Fruit fly (Drosophila melanogaster) whole organism, embryonic: ENCODE data around the gene VhaAC45RP.

Source experiments
- Ada2b ChIP-seq: fragments of 200-800 bp; sonication (Bioruptor generic); IDR thresholded peaks from 2 replicates; pipeline ENCODE4 v1.3.6; 2022; ENCODE audit warnings: missing biosample characterization, missing genetic modification characterization
- Atf3 ChIP-seq: fragments of 200-800 bp; sonication (Bioruptor generic); optimal IDR thresholded peaks from 3 replicates; lab custom pipeline; 2016; ENCODE audit warnings: missing biosample characterization, missing genetic modification characterization
- CG10267 ChIP-seq: fragments of 200-800 bp; sonication (Bioruptor generic); optimal IDR thresholded peaks from 2 replicates; lab custom pipeline; 2018; ENCODE audit warnings: missing biosample characterization, mild to moderate bottlenecking, missing genetic modification characterization, moderate library complexity
- CG10654 ChIP-seq: fragments of 200-800 bp; sonication (Bioruptor generic); optimal IDR thresholded peaks from 2 replicates; lab custom pipeline; 2016; ENCODE audit warnings: missing biosample characterization, missing genetic modification characterization
- CG11085 ChIP-seq: fragments of 200-800 bp; sonication (Bioruptor generic); IDR thresholded peaks from 2 replicates; pipeline ENCODE4 v1.3.6; 2022; ENCODE audit warnings: missing biosample characterization, missing genetic modification characterization
- CG11456 ChIP-seq: fragments of 200-800 bp; sonication (Bioruptor generic); IDR thresholded peaks from 3 replicates; pipeline ENCODE4 v1.3.6; 2022; ENCODE audit warnings: missing biosample characterization, missing genetic modification characterization
- CG11504 ChIP-seq: fragments of 200-800 bp; sonication (Bioruptor generic); optimal IDR thresholded peaks from 3 replicates; lab custom pipeline; 2019; ENCODE audit warnings: missing biosample characterization, mild to moderate bottlenecking, missing genetic modification characterization, moderate library complexity
- CG11560 ChIP-seq: fragments of 200-800 bp; sonication (Bioruptor generic); IDR thresholded peaks from 3 replicates; pipeline ENCODE4 v1.3.6; 2022; ENCODE audit warnings: missing biosample characterization, missing genetic modification characterization
- CG12769 ChIP-seq: fragments of 200-800 bp; sonication (Bioruptor generic); optimal IDR thresholded peaks from 2 replicates; lab custom pipeline; 2019; ENCODE audit warnings: missing biosample characterization, mild to moderate bottlenecking, missing genetic modification characterization, moderate library complexity
- CG14965 ChIP-seq: fragments of 200-800 bp; sonication (Bioruptor generic); optimal IDR thresholded peaks from 2 replicates; lab custom pipeline; 2016; ENCODE audit warnings: missing biosample characterization, missing genetic modification characterization, borderline replicate concordance
- CG1529 ChIP-seq: fragments of 200-800 bp; sonication (Bioruptor generic); optimal IDR thresholded peaks from 3 replicates; lab custom pipeline; 2018; ENCODE audit warnings: missing biosample characterization, missing genetic modification characterization
- CG16815 ChIP-seq: fragments of 200-800 bp; sonication (Bioruptor generic); optimal IDR thresholded peaks from 3 replicates; lab custom pipeline; 2017; ENCODE audit warnings: missing biosample characterization, mild to moderate bottlenecking, missing genetic modification characterization
- CG18262 ChIP-seq: fragments of 200-800 bp; optimal IDR thresholded peaks from 3 replicates; lab custom pipeline; 2019; ENCODE audit warnings: missing biosample characterization, mild to moderate bottlenecking, missing genetic modification characterization, moderate library complexity
- CG18619 ChIP-seq: fragments of 200-800 bp; sonication (Bioruptor generic); optimal IDR thresholded peaks from 3 replicates; lab custom pipeline; 2017; ENCODE audit warnings: missing biosample characterization, mild to moderate bottlenecking, missing genetic modification characterization
- CG18764 ChIP-seq: fragments of 200-800 bp; sonication (Bioruptor generic); optimal IDR thresholded peaks from 3 replicates; lab custom pipeline; 2016; ENCODE audit warnings: missing biosample characterization, missing genetic modification characterization
- CG2120 ChIP-seq: fragments of 200-800 bp; sonication (Bioruptor generic); optimal IDR thresholded peaks from 3 replicates; lab custom pipeline; 2016; ENCODE audit warnings: missing biosample characterization, missing genetic modification characterization
- CG2875 ChIP-seq: fragments of 200-800 bp; sonication (Bioruptor generic); optimal IDR thresholded peaks from 2 replicates; lab custom pipeline; 2017; ENCODE audit warnings: missing biosample characterization, mild to moderate bottlenecking, missing genetic modification characterization, missing genetic modification reagents
- CG2889 ChIP-seq: fragments of 200-800 bp; sonication (Bioruptor generic); IDR thresholded peaks from 3 replicates; pipeline ENCODE4 v1.3.6; 2022; ENCODE audit warnings: missing biosample characterization, missing genetic modification characterization
- CG30020 ChIP-seq: fragments of 200-800 bp; optimal IDR thresholded peaks from 2 replicates; lab custom pipeline; 2019; ENCODE audit warnings: missing biosample characterization, mild to moderate bottlenecking, missing genetic modification characterization, moderate library complexity
- CG4730 ChIP-seq: fragments of 200-800 bp; sonication (Bioruptor generic); IDR thresholded peaks from 2 replicates; pipeline ENCODE4 v1.3.6; 2022; ENCODE audit warnings: missing biosample characterization, missing genetic modification characterization
- CG6254 ChIP-seq: fragments of 200-800 bp; sonication (Bioruptor generic); optimal IDR thresholded peaks from 3 replicates; lab custom pipeline; 2017; ENCODE audit warnings: mild to moderate bottlenecking, missing biosample characterization, missing genetic modification reagents, missing genetic modification characterization
- CG7357 ChIP-seq: fragments of 200-800 bp; sonication (Bioruptor generic); IDR thresholded peaks from 3 replicates; pipeline ENCODE4 v1.3.6; 2022; ENCODE audit warnings: missing biosample characterization, missing genetic modification characterization
- CoRest ChIP-seq: fragments of 200-800 bp; sonication (Bioruptor generic); optimal IDR thresholded peaks from 3 replicates; lab custom pipeline; 2018; ENCODE audit warnings: missing biosample characterization, mild to moderate bottlenecking, missing genetic modification characterization, moderate library complexity
- D19A ChIP-seq: fragments of 200-800 bp; optimal IDR thresholded peaks from 3 replicates; lab custom pipeline; 2019; ENCODE audit warnings: missing biosample characterization, mild to moderate bottlenecking, missing genetic modification characterization, moderate library complexity
- Dfd ChIP-seq, 2 experiments: fragments of >200 bp; optimal IDR thresholded peaks; 2 replicates each; lab custom pipeline; 2017; ENCODE audit warnings: missing biosample characterization in 2 of 2, missing genetic modification characterization in 2 of 2
- Fer3 ChIP-seq: fragments of 200-800 bp; sonication (Bioruptor generic); optimal IDR thresholded peaks from 2 replicates; lab custom pipeline; 2018; ENCODE audit warnings: missing biosample characterization, mild to moderate bottlenecking, missing genetic modification characterization, moderate library complexity
- Gsc ChIP-seq: fragments of 200-800 bp; sonication (Bioruptor generic); IDR thresholded peaks from 2 replicates; pipeline ENCODE4 v1.3.6; 2022; ENCODE audit warnings: missing biosample characterization, missing genetic modification characterization
- H2.0 ChIP-seq: fragments of 200-800 bp; sonication (Bioruptor generic); IDR thresholded peaks from 2 replicates; pipeline ENCODE4 v1.3.6; 2022; ENCODE audit warnings: missing biosample characterization, missing genetic modification characterization
- HLH3B ChIP-seq: fragments of 200-800 bp; sonication (Bioruptor generic); IDR thresholded peaks from 2 replicates; pipeline ENCODE4 v1.3.6; 2022; ENCODE audit warnings: missing biosample characterization, missing genetic modification characterization
- Jarid2 ChIP-seq: fragments of 200-800 bp; sonication (Bioruptor generic); optimal IDR thresholded peaks from 3 replicates; lab custom pipeline; 2017; ENCODE audit warnings: mild to moderate bottlenecking, missing biosample characterization, missing genetic modification reagents, missing genetic modification characterization
- Lhr ChIP-seq: fragments of 200-800 bp; sonication (Bioruptor generic); optimal IDR thresholded peaks from 3 replicates; lab custom pipeline; 2017; ENCODE audit warnings: mild to moderate bottlenecking, missing biosample characterization, missing genetic modification reagents, missing genetic modification characterization
- Neu2 ChIP-seq: fragments of 200-800 bp; sonication (Bioruptor generic); optimal IDR thresholded peaks from 3 replicates; lab custom pipeline; 2016; ENCODE audit warnings: missing biosample characterization, missing genetic modification characterization, borderline replicate concordance
- Nf-YB ChIP-seq: fragments of 200-800 bp; sonication (Bioruptor generic); optimal IDR thresholded peaks from 3 replicates; lab custom pipeline; 2019; ENCODE audit warnings: missing biosample characterization, mild to moderate bottlenecking, missing genetic modification characterization, moderate library complexity
- Pdp1 ChIP-seq, 2 experiments: fragments of 200-800 bp; sonication (Bioruptor generic); optimal IDR thresholded peaks; 3 replicates each; lab custom pipeline; 2016; ENCODE audit warnings: missing biosample characterization in 2 of 2, missing genetic modification characterization in 2 of 2, mild to moderate bottlenecking in 1 of 2, moderate library complexity in 1 of 2
- amos ChIP-seq: fragments of 200-800 bp; sonication (Bioruptor generic); IDR thresholded peaks from 2 replicates; pipeline ENCODE4 v1.3.6; 2022; ENCODE audit warnings: missing biosample characterization, missing genetic modification characterization; ENCODE audit not compliant: partially characterized antibody
- bbx ChIP-seq: fragments of 200-800 bp; sonication (Bioruptor generic); IDR thresholded peaks from 2 replicates; pipeline ENCODE4 v1.3.6; 2022; ENCODE audit warnings: missing biosample characterization, missing genetic modification characterization; ENCODE audit not compliant: partially characterized antibody
- da ChIP-seq: fragments of 200-800 bp; sonication (Bioruptor generic); optimal IDR thresholded peaks from 2 replicates; lab custom pipeline; 2016; ENCODE audit warnings: missing biosample characterization, missing genetic modification characterization
- dmrt11E ChIP-seq: fragments of 200-800 bp; sonication (Bioruptor generic); optimal IDR thresholded peaks from 3 replicates; lab custom pipeline; 2018; ENCODE audit warnings: missing biosample characterization, mild to moderate bottlenecking, missing genetic modification characterization, moderate library complexity
- emc ChIP-seq: fragments of 200-800 bp; sonication (Bioruptor generic); optimal IDR thresholded peaks from 2 replicates; lab custom pipeline; 2016; ENCODE audit warnings: missing biosample characterization, missing genetic modification characterization
- jing ChIP-seq: fragments of 200-800 bp; sonication (Bioruptor generic); optimal IDR thresholded peaks from 2 replicates; lab custom pipeline; 2018; ENCODE audit warnings: missing biosample characterization, mild to moderate bottlenecking, missing genetic modification characterization
- mld ChIP-seq: fragments of 200-800 bp; sonication (Bioruptor generic); IDR thresholded peaks from 3 replicates; pipeline ENCODE4 v1.3.6; 2022; ENCODE audit warnings: missing biosample characterization, missing genetic modification characterization; ENCODE audit not compliant: partially characterized antibody
- pb ChIP-seq: fragments of 200-800 bp; sonication (Bioruptor generic); optimal IDR thresholded peaks from 3 replicates; lab custom pipeline; 2016; ENCODE audit warnings: missing biosample characterization, missing genetic modification characterization
- peb ChIP-seq: fragments of 200-800 bp; sonication (Bioruptor generic); IDR thresholded peaks from 2 replicates; pipeline ENCODE4 v1.3.6; 2022; ENCODE audit warnings: missing biosample characterization, missing genetic modification characterization
- sc ChIP-seq, 3 experiments: fragments of >200 bp in 2 of 3; fragments of 200-800 bp in 1 of 3; sonication (Bioruptor generic) in 1 of 3; optimal IDR thresholded peaks; 2 replicates in 2 of 3; 3 replicates in 1 of 3; lab custom pipeline; 2017; ENCODE audit warnings: mild to moderate bottlenecking in 1 of 3, missing biosample characterization in 1 of 3, missing genetic modification characterization in 1 of 3, missing genetic modification reagents in 1 of 3
- sens-2 ChIP-seq: fragments of 200-800 bp; sonication (Bioruptor generic); IDR thresholded peaks from 2 replicates; pipeline ENCODE4 v1.3.6; 2022; ENCODE audit warnings: missing biosample characterization, missing genetic modification characterization
- sna ChIP-seq: fragments of 200-800 bp; sonication (Bioruptor generic); IDR thresholded peaks from 2 replicates; pipeline ENCODE4 v1.3.6; 2022; ENCODE audit warnings: missing biosample characterization, missing genetic modification characterization; ENCODE audit not compliant: partially characterized antibody
- stc ChIP-seq: fragments of 200-800 bp; sonication (Bioruptor generic); IDR thresholded peaks from 2 replicates; pipeline ENCODE4 v1.3.6; 2022; ENCODE audit warnings: missing biosample characterization, missing genetic modification characterization
- sug ChIP-seq: fragments of 200-800 bp; optimal IDR thresholded peaks from 2 replicates; lab custom pipeline; 2019; ENCODE audit warnings: missing biosample characterization, mild to moderate bottlenecking, missing genetic modification characterization, moderate library complexity

The VhaAC45RP gene

DNA sequence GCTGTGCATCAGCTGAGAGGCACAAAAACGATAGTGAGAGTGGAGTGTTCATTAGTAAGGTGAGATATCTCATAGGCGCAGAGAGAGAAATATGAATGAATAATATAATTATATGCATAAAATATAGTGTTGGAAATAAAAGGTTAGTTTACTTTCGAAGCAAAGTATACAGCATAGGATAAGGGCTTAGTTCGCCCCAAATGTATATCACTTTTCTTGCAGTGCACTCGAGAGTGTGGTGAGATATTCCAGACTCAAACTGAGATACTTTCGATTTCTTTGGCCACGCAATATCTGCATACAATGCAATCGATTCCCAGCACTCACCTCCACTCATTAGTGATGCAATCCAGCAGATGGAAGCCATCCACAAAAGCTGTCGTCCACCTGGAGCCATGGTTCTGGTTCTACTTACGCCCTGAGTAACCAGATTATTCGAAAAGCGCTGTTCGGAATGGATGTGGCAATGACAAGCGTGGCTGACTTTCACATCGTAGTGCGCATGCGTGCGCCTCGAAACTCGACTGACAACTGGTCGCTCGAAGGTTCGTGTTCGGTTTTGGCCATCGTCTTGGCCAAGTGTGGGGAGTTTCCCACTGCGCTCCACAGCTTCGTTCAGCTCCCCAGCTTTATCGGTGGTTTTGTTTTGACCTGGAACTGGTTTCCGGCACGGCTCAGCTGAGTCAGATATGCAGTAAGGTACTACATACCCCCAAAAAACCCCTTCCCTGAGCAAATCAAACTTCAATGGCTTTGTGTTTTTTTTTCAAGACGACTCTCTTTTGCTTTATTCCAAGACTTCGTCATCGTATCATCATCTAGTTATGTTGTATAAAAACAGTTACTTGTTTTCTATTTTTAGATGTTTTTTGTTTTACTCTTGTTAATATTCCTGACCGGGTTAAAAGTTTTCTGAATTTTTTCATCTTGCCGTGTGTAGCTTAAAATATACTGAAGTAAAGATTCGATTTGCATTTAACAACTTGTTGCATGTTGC, 4.8 kb upstream of the VhaAC45RP start, which contains the start of gene Rsod (continued):
- peak; percentile 16 for TF ChIP-seq Lhr (GFP tag; lab: Kevin White, UChicago)
- no peak for TF ChIP-seq Atf3 (GFP tag; lab: Kevin White, UChicago)
- TF ChIP-seq CG11456 (GFP tag; lab: Robert Waterston, UW), result peak; percentile 63; the same call in 2 of the 3 replicates
- TF ChIP-seq D19A, result peak; percentile 94
- TF ChIP-seq sna (GFP tag; lab: Robert Waterston, UW), result no peak
- TF ChIP-seq da (GFP tag; lab: Kevin White, UChicago), result no peak
- TF ChIP-seq CG11504 (tag; lab: Kevin White, UChicago), result peak; percentile 68
- peak; percentile 76 for TF ChIP-seq CG4730 (GFP tag; lab: Robert Waterston, UW)
- TF ChIP-seq mld, result peak; percentile 62; the same call in 1 of the 3 replicates
- peak; percentile 67 for TF ChIP-seq peb (GFP tag; lab: Robert Waterston, UW)
- peak; percentile 41 for TF ChIP-seq dmrt11E (tag; lab: Kevin White, UChicago)
- TF ChIP-seq sug (tag; lab: Kevin White, UChicago), result no peak
- peak; percentile 55 for TF ChIP-seq Jarid2 (GFP tag; lab: Kevin White, UChicago)
- peak; percentile 65 for TF ChIP-seq CG12769 (tag; lab: Kevin White, UChicago)
- peak; percentile 70 for TF ChIP-seq stc (GFP tag; lab: Robert Waterston, UW)
- peak; percentile 27 for TF ChIP-seq CoRest (tag; lab: Kevin White, UChicago)
- peak; percentile 66 for TF ChIP-seq sens-2 (GFP tag; lab: Robert Waterston, UW)
- no peak for TF ChIP-seq sc (optimal IDR thresholded peaks at IDR 0.05; lab: Kevin White, UChicago)
- TF ChIP-seq sc (GFP tag; optimal IDR thresholded peaks at IDR 0.05; lab: Kevin White, UChicago), result peak; percentile 50
- TF ChIP-seq CG18764, result no peak
- peak; percentile 40 for TF ChIP-seq CG10654 (GFP tag; lab: Kevin White, UChicago)
- TF ChIP-seq CG7357 (GFP tag; lab: Robert Waterston, UW), result peak; percentile 56
- peak; percentile 50 for TF ChIP-seq CG10267 (tag; lab: Kevin White, UChicago)
- no peak for TF ChIP-seq Neu2 (GFP tag; lab: Kevin White, UChicago)
- no peak for TF ChIP-seq CG30020 (tag; lab: Kevin White, UChicago)
- peak; percentile 15 for TF ChIP-seq jing (GFP tag; lab: Kevin White, UChicago)
- TF ChIP-seq CG2889 (GFP tag; lab: Robert Waterston, UW), result no peak
- peak; percentile 67 for TF ChIP-seq CG1529
- TF ChIP-seq CG18619 (GFP tag; lab: Kevin White, UChicago), result no peak
- peak; percentile 80 for TF ChIP-seq HLH3B (GFP tag; lab: Robert Waterston, UW)
- no peak for TF ChIP-seq Nf-YB
- TF ChIP-seq Pdp1 (GFP tag; optimal IDR thresholded peaks at IDR 0.05; lab: Kevin White, UChicago), result peak in 1 of 2 experiments; percentile 32
- peak; percentile 45 for TF ChIP-seq CG6254
- TF ChIP-seq CG2875 (GFP tag; lab: Kevin White, UChicago), result peak; percentile 60
- no peak for TF ChIP-seq Dfd (GFP tag; optimal IDR thresholded peaks at IDR 0.05; lab: Kevin White, UChicago)
- peak; percentile 54 for TF ChIP-seq Ada2b
- TF ChIP-seq CG11560 (tag; lab: Robert Waterston, UW), result no peak; the same call in 2 of the 3 replicates

dm6 chr3R:30164162-30164561, 2.1 kb downstream of the VhaAC45RP start:
- TF ChIP-seq H2.0, result 0 out of 2 replicates have a peak, but pooled peaks have one; percentile 30
- no peak for TF ChIP-seq CG14965
- TF ChIP-seq CG16815 (GFP tag; lab: Kevin White, UChicago), result no peak
- peak; percentile 40 for TF ChIP-seq CG18262 (tag; lab: Kevin White, UChicago)
- no peak for TF ChIP-seq pb (GFP tag; lab: Kevin White, UChicago)
- no peak for TF ChIP-seq Fer3 (tag; lab: Kevin White, UChicago)
- no peak for TF ChIP-seq amos (GFP tag; lab: Robert Waterston, UW)
- no peak for TF ChIP-seq bbx (GFP tag; lab: Robert Waterston, UW)
- TF ChIP-seq emc (GFP tag; lab: Kevin White, UChicago), result no peak
- TF ChIP-seq Gsc (GFP tag; lab: Robert Waterston, UW), result no peak
- no peak for TF ChIP-seq CG2120 (GFP tag; lab: Kevin White, UChicago)
- no peak for TF ChIP-seq CG11085
